Worm (Caenorhabditis elegans) whole organism, mixed stage, embryonic: Measurements from ENCODE around the gene irld-45.

ENCODE experiments used
- ceh-43 ChIP-seq: fragments of 200-800 bp; sonication (Bioruptor generic); optimal IDR thresholded peaks from 2 replicates; lab custom pipeline; 2018; ENCODE audit warnings: mild to moderate bottlenecking, missing genetic modification characterization, moderate library complexity, missing compliant biosample characterization
- cnd-1 ChIP-seq: fragments of 200-800 bp; sonication (Bioruptor generic); optimal IDR thresholded peaks from 2 replicates; lab custom pipeline; 2018; ENCODE audit warnings: mild to moderate bottlenecking, missing genetic modification characterization, missing compliant biosample characterization
- elt-3 ChIP-seq: fragments of 150-350 bp; optimal IDR thresholded peaks from 2 replicates; lab custom pipeline; 2014; ENCODE audit warnings: missing biosample characterization, missing genetic modification characterization
- mep-1 ChIP-seq: fragments of 150-350 bp; optimal IDR thresholded peaks from 2 replicates; lab custom pipeline; 2017; ENCODE audit warnings: missing biosample characterization, missing genetic modification reagents, missing genetic modification characterization, inconsistent platforms
- mls-2 ChIP-seq: sonication (generic microtip); optimal IDR thresholded peaks from 2 replicates; lab custom pipeline; 2016; ENCODE audit warnings: mild to moderate bottlenecking, missing genetic modification characterization, moderate library complexity, missing compliant biosample characterization
- nhr-12 ChIP-seq: fragments of 150-350 bp; optimal IDR thresholded peaks from 2 replicates; lab custom pipeline; 2014; ENCODE audit warnings: missing biosample characterization, missing genetic modification characterization
- pha-4 ChIP-seq: fragments of 150-350 bp; optimal IDR thresholded peaks from 2 replicates; lab custom pipeline; 2018; ENCODE audit warnings: missing biosample characterization, missing genetic modification reagents, missing genetic modification characterization
- tbx-8 ChIP-seq: fragments of 200-800 bp; sonication (Bioruptor generic); optimal IDR thresholded peaks from 2 replicates; lab custom pipeline; 2018; ENCODE audit warnings: mild to moderate bottlenecking, missing genetic modification characterization, moderate library complexity, missing compliant biosample characterization
- unc-39 ChIP-seq: fragments of 150-350 bp; optimal IDR thresholded peaks from 2 replicates; lab custom pipeline; 2014; ENCODE audit warnings: missing biosample characterization, missing genetic modification characterization
- ztf-11 ChIP-seq: fragments of 150-350 bp; optimal IDR thresholded peaks from 2 replicates; lab custom pipeline; 2014; ENCODE audit warnings: missing biosample characterization, missing genetic modification characterization

- TF ChIP-seq nhr-12 (no peak), tbx-8 (GFP tag; lab: Kevin White, UChicago) (no peak), pha-4 (tag; lab: Kevin White, UChicago) (no peak), mep-1 (tag; lab: Kevin White, UChicago) (no peak), unc-39 (tag; lab: Kevin White, UChicago) (no peak), elt-3 (tag; lab: Kevin White, UChicago) (no peak), ztf-11 (no peak), ceh-43 (GFP tag; lab: Kevin White, UChicago) (no peak), mls-2 (no peak), cnd-1 (tag; lab: Kevin White, UChicago) (no peak)
These were observed 21.4 kb upstream of the irld-45 start, which contains the start of gene nhr-237 for ce11 chrV:1626720-1627119.
